Worm (Caenorhabditis elegans) whole organism, young adult: ENCODE results near the gene T10C6.6.

Source experiments
- F57C9.4 ChIP-seq: sonication (generic microtip); optimal IDR thresholded peaks from 2 replicates; lab custom pipeline; 2017; ENCODE audit warnings: mild to moderate bottlenecking, missing genetic modification characterization, missing compliant biosample characterization
- K12H6.12 ChIP-seq: fragments of 200-800 bp; sonication (Bioruptor generic); optimal IDR thresholded peaks from 2 replicates; lab custom pipeline; 2018; ENCODE audit warnings: mild to moderate bottlenecking, missing genetic modification characterization, missing compliant biosample characterization
- T26A5.8 ChIP-seq: sonication (generic microtip); optimal IDR thresholded peaks from 2 replicates; lab custom pipeline; 2016; ENCODE audit warnings: missing genetic modification characterization, missing compliant biosample characterization
- Y53F4B.3 ChIP-seq: fragments of 200-800 bp; sonication (Bioruptor generic); IDR thresholded peaks from 2 replicates; pipeline ENCODE4 v1.3.6; 2022; ENCODE audit warnings: missing genetic modification reagents, missing genetic modification characterization, missing compliant biosample characterization
- ama-1 ChIP-seq, 3 experiments: fragments of 150-350 bp in 1 of 3; sonication (generic microtip) in 2 of 3; optimal IDR thresholded peaks; 2 replicates each; lab custom pipeline; 2014 to 2018; ENCODE audit warnings: missing biosample characterization in 2 of 3, missing genetic modification characterization in 2 of 3, missing genetic modification reagents in 2 of 3
- ceh-91 ChIP-seq: fragments of 200-800 bp; sonication (Bioruptor generic); IDR thresholded peaks from 2 replicates; pipeline ENCODE4 v1.3.6; 2022; ENCODE audit warnings: missing genetic modification reagents, missing genetic modification characterization, missing compliant biosample characterization
- dpl-1 ChIP-seq: fragments of 150-350 bp; optimal IDR thresholded peaks from 2 replicates; lab custom pipeline; 2014; ENCODE audit warnings: missing biosample characterization, missing genetic modification reagents, missing genetic modification characterization
- fkh-3 ChIP-seq: sonication (generic microtip); optimal IDR thresholded peaks from 2 replicates; lab custom pipeline; 2016; ENCODE audit warnings: mild to moderate bottlenecking, missing genetic modification characterization, missing compliant biosample characterization
- lag-1 ChIP-seq: fragments of 200-800 bp; sonication (Bioruptor generic); IDR thresholded peaks from 2 replicates; pipeline ENCODE4 v1.3.6; 2022; ENCODE audit warnings: missing genetic modification reagents, missing genetic modification characterization, missing compliant biosample characterization
- snpc-4 ChIP-seq, 5 experiments: fragments of 150-350 bp in 1 of 5; sonication (generic microtip) in 4 of 5; optimal IDR thresholded peaks; 2 replicates each; lab custom pipeline; 2014 to 2018; ENCODE audit warnings: missing genetic modification characterization in 5 of 5, missing biosample characterization in 3 of 5, antibody characterized with exemption in 2 of 5, mild to moderate bottlenecking in 2 of 5, missing compliant biosample characterization in 2 of 5, missing genotype in 2 of 5, moderate library complexity in 2 of 5, missing genetic modification reagents in 1 of 5
- somi-1 ChIP-seq: fragments of 200-800 bp; sonication (Bioruptor generic); optimal IDR thresholded peaks from 2 replicates; lab custom pipeline; 2018; ENCODE audit warnings: mild to moderate bottlenecking, missing genetic modification characterization, missing compliant biosample characterization
- unc-62 ChIP-seq: fragments of 150-350 bp; optimal IDR thresholded peaks from 2 replicates; lab custom pipeline; 2014; ENCODE audit warnings: missing biosample characterization, missing genetic modification reagents, missing genetic modification characterization

DNA sequence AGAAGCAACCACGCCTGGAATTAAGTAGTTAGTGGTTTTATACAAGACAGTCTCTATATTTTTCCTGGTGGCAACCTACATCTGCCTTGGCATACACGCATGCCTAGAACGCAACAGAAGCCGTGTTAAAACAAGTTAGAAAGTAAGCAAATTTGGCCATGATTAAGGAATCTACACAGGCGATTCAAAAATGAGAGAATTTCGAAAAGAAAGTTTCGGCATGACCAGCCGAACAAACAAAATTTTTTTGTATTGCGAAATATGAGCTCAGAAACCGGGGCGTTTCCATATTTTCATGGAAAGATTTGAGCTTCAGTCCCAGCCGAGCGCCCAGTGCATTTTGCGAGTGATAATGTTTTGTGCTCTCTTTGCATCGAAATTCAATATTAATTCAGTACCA, 36.0 kb downstream of the T10C6.6 start, which contains the start of gene F14H3.15:
- TF ChIP-seq K12H6.12 (no peak), T26A5.8 (tag; lab: Kevin White, UChicago) (no peak), snpc-4 (GFP tag; optimal IDR thresholded peaks at IDR 0.05; lab: Kevin White, UChicago) (no peak), snpc-4 (tag; optimal IDR thresholded peaks at IDR 0.05; lab: Kevin White, UChicago) (no peak), Y53F4B.3 (GFP tag; lab: Robert Waterston, UW) (no peak), unc-62 (GFP tag; lab: Kevin White, UChicago) (no peak), ama-1 (optimal IDR thresholded peaks at IDR 0.05; lab: Kevin White, UChicago) (no peak), ama-1 (GFP tag; optimal IDR thresholded peaks at IDR 0.05; lab: Kevin White, UChicago) (no peak), lag-1 (GFP tag; lab: Robert Waterston, UW) (no peak), F57C9.4 (tag; lab: Kevin White, UChicago) (no peak), fkh-3 (tag; lab: Kevin White, UChicago) (no peak), dpl-1 (no peak), ceh-91 (GFP tag; lab: Robert Waterston, UW) (no peak), somi-1 (GFP tag; lab: Kevin White, UChicago) (no peak)
